Worm (Caenorhabditis elegans) whole organism, L4 larva: ENCODE results near the gene moa-2.

Experiments
- D1046.2 ChIP-seq: fragments of 200-800 bp; sonication (Bioruptor generic); IDR thresholded peaks from 2 replicates; pipeline ENCODE4 v1.3.6; 2022; ENCODE audit warnings: missing genetic modification characterization, missing compliant biosample characterization
- F10B5.3 ChIP-seq: sonication (generic microtip); optimal IDR thresholded peaks from 2 replicates; lab custom pipeline; 2016; ENCODE audit warnings: mild to moderate bottlenecking, missing genetic modification characterization, missing compliant biosample characterization
- F49E8.2 ChIP-seq: sonication (generic microtip); optimal IDR thresholded peaks from 2 replicates; lab custom pipeline; 2016; ENCODE audit warnings: missing compliant biosample characterization, mild to moderate bottlenecking, missing genetic modification characterization, borderline replicate concordance
- Y48G9A.11 ChIP-seq: fragments of 200-800 bp; sonication (Bioruptor generic); IDR thresholded peaks from 2 replicates; pipeline ENCODE4 v1.3.6; 2022; ENCODE audit warnings: missing genetic modification reagents, missing genetic modification characterization, missing compliant biosample characterization
- Y5F2A.4 ChIP-seq: fragments of 200-800 bp; sonication (Bioruptor generic); optimal IDR thresholded peaks from 2 replicates; lab custom pipeline; 2018; ENCODE audit warnings: mild to moderate bottlenecking, missing genetic modification characterization, missing compliant biosample characterization
- ama-1 ChIP-seq: fragments of 150-350 bp; optimal IDR thresholded peaks from 2 replicates; lab custom pipeline; 2014; ENCODE audit warnings: inconsistent platforms, mixed read lengths
- attf-4 ChIP-seq: sonication (generic microtip); optimal IDR thresholded peaks from 3 replicates; lab custom pipeline; 2017; ENCODE audit warnings: missing biosample characterization, missing genetic modification characterization
- ceh-20 ChIP-seq: fragments of 200-800 bp; sonication (Bioruptor generic); IDR thresholded peaks from 2 replicates; pipeline ENCODE4 v1.3.6; 2022; ENCODE audit warnings: missing genetic modification reagents, missing genetic modification characterization, missing compliant biosample characterization
- ceh-28 ChIP-seq: fragments of 150-350 bp; optimal IDR thresholded peaks from 2 replicates; lab custom pipeline; 2014; ENCODE audit warnings: missing biosample characterization, missing genetic modification reagents, missing genetic modification characterization
- ceh-62 ChIP-seq: sonication (generic microtip); optimal IDR thresholded peaks from 2 replicates; lab custom pipeline; 2017; ENCODE audit warnings: missing biosample characterization, missing genetic modification characterization
- ceh-82 ChIP-seq: sonication (generic microtip); optimal IDR thresholded peaks from 2 replicates; lab custom pipeline; 2017; ENCODE audit warnings: missing biosample characterization, missing genetic modification characterization
- ces-1 ChIP-seq: fragments of 150-350 bp; sonication (generic microtip); optimal IDR thresholded peaks from 4 replicates; lab custom pipeline; 2014; ENCODE audit warnings: missing biosample characterization, missing genetic modification reagents, missing genetic modification characterization
- cey-2 ChIP-seq: sonication (generic microtip); optimal IDR thresholded peaks from 3 replicates; lab custom pipeline; 2017; ENCODE audit warnings: missing genetic modification characterization, mild to moderate bottlenecking, missing compliant biosample characterization, antibody characterized with exemption, borderline replicate concordance; ENCODE audit not compliant: insufficient read depth
- ctbp-1 ChIP-seq: fragments of 200-800 bp; sonication (Bioruptor generic); IDR thresholded peaks from 2 replicates; pipeline ENCODE4 v1.3.6; 2022; ENCODE audit warnings: missing genetic modification reagents, missing genetic modification characterization, missing compliant biosample characterization
- daf-12 ChIP-seq: fragments of 150-350 bp; optimal IDR thresholded peaks from 2 replicates; lab custom pipeline; 2014; ENCODE audit warnings: missing biosample characterization, missing genetic modification reagents, missing genetic modification characterization
- daf-16 ChIP-seq, 3 experiments: sonication (generic microtip); optimal IDR thresholded peaks; 2 replicates each; lab custom pipeline; 2016 to 2017; ENCODE audit warnings: missing genetic modification characterization in 3 of 3, missing genetic modification reagents in 3 of 3, mild to moderate bottlenecking in 2 of 3, missing compliant biosample characterization in 2 of 3, missing biosample characterization in 1 of 3, moderate library complexity in 1 of 3
- egl-43 ChIP-seq: fragments of 200-800 bp; sonication (Bioruptor generic); IDR thresholded peaks from 2 replicates; pipeline ENCODE4 v1.3.6; 2022; ENCODE audit warnings: missing genetic modification reagents, missing genetic modification characterization, missing compliant biosample characterization
- gei-8 ChIP-seq: fragments of 200-800 bp; sonication (Bioruptor generic); optimal IDR thresholded peaks from 2 replicates; lab custom pipeline; 2018; ENCODE audit warnings: mild to moderate bottlenecking, missing genetic modification characterization, missing compliant biosample characterization
- hif-1 ChIP-seq, 2 experiments: sonication (generic microtip); optimal IDR thresholded peaks; 2 replicates each; lab custom pipeline; 2016 to 2017; ENCODE audit warnings: missing compliant biosample characterization in 2 of 2, missing genetic modification characterization in 2 of 2, missing genetic modification reagents in 2 of 2, missing genotype in 2 of 2, mild to moderate bottlenecking in 1 of 2
- hlh-11 ChIP-seq: fragments of 200-800 bp; sonication (Bioruptor generic); optimal IDR thresholded peaks from 2 replicates; lab custom pipeline; 2018; ENCODE audit warnings: mild to moderate bottlenecking, missing genetic modification characterization, missing compliant biosample characterization
- hlh-30 ChIP-seq: sonication (generic microtip); optimal IDR thresholded peaks from 2 replicates; lab custom pipeline; 2017; ENCODE audit warnings: antibody characterized with exemption, mild to moderate bottlenecking, missing genetic modification characterization, missing compliant biosample characterization; ENCODE audit not compliant: insufficient read depth
- hmg-1.1 ChIP-seq: fragments of 200-800 bp; sonication (Bioruptor generic); IDR thresholded peaks from 2 replicates; pipeline ENCODE4 v1.3.6; 2022; ENCODE audit warnings: missing genetic modification reagents, missing genetic modification characterization, missing compliant biosample characterization
- lin-15B ChIP-seq: fragments of 150-350 bp; sonication (generic microtip); optimal IDR thresholded peaks from 3 replicates; lab custom pipeline; 2014; ENCODE audit warnings: missing biosample characterization, missing genetic modification characterization
- lin-38 ChIP-seq: fragments of 200-800 bp; sonication (Bioruptor generic); IDR thresholded peaks from 2 replicates; pipeline ENCODE4 v1.3.6; 2022; ENCODE audit warnings: missing genetic modification reagents, missing genetic modification characterization, missing compliant biosample characterization
- lir-3 ChIP-seq: sonication (generic microtip); optimal IDR thresholded peaks from 2 replicates; lab custom pipeline; 2016; ENCODE audit warnings: mild to moderate bottlenecking, missing genetic modification characterization, missing compliant biosample characterization
- lsy-2 ChIP-seq, 2 experiments: fragments of 150-350 bp in 1 of 2; sonication (generic microtip) in 1 of 2; optimal IDR thresholded peaks; 2 replicates each; lab custom pipeline; 2014 to 2017; ENCODE audit warnings: missing biosample characterization in 2 of 2, missing genetic modification characterization in 2 of 2
- madf-5 ChIP-seq, 2 experiments: fragments of 200-800 bp; sonication (Bioruptor generic); IDR thresholded peaks; 2 replicates each; pipeline ENCODE4 v1.3.6; 2022; ENCODE audit warnings: missing compliant biosample characterization in 2 of 2, missing genetic modification characterization in 2 of 2
- mes-2 ChIP-seq: sonication (generic microtip); optimal IDR thresholded peaks from 2 replicates; lab custom pipeline; 2016; ENCODE audit warnings: missing genotype, mild to moderate bottlenecking, missing genetic modification characterization, missing compliant biosample characterization; ENCODE audit not compliant: poor library complexity, severe bottlenecking
- nhr-11 ChIP-seq: fragments of 150-350 bp; optimal IDR thresholded peaks from 2 replicates; lab custom pipeline; 2014; ENCODE audit warnings: missing biosample characterization, missing genetic modification characterization
- nhr-111 ChIP-seq: fragments of 200-800 bp; sonication (Bioruptor generic); optimal IDR thresholded peaks from 2 replicates; lab custom pipeline; 2018; ENCODE audit warnings: mild to moderate bottlenecking, missing genetic modification characterization, missing compliant biosample characterization
- nhr-25 ChIP-seq: sonication (generic microtip); optimal IDR thresholded peaks from 2 replicates; lab custom pipeline; 2017; ENCODE audit warnings: missing genetic modification characterization, mild to moderate bottlenecking, missing compliant biosample characterization, antibody characterized with exemption, moderate library complexity, borderline replicate concordance; ENCODE audit not compliant: insufficient read depth
- nhr-42 ChIP-seq: fragments of 200-800 bp; sonication (Bioruptor generic); IDR thresholded peaks from 2 replicates; pipeline ENCODE4 v1.3.6; 2022; ENCODE audit warnings: missing genetic modification characterization, missing compliant biosample characterization
- nhr-6 ChIP-seq: fragments of 150-350 bp; optimal IDR thresholded peaks from 2 replicates; lab custom pipeline; 2014; ENCODE audit warnings: missing biosample characterization, missing genetic modification characterization
- pqm-1 ChIP-seq: sonication (generic microtip); optimal IDR thresholded peaks from 2 replicates; lab custom pipeline; 2017; ENCODE audit warnings: missing biosample characterization, missing genetic modification characterization
- skn-1 ChIP-seq: fragments of 150-350 bp; optimal IDR thresholded peaks from 2 replicates; lab custom pipeline; 2014; ENCODE audit warnings: missing biosample characterization, missing genetic modification characterization
- snpc-1.2 ChIP-seq: fragments of 200-800 bp; sonication (Bioruptor generic); IDR thresholded peaks from 2 replicates; pipeline ENCODE4 v1.3.6; 2022; ENCODE audit warnings: missing genetic modification reagents, missing genetic modification characterization, missing compliant biosample characterization
- snpc-4 ChIP-seq: fragments of 150-350 bp; optimal IDR thresholded peaks from 2 replicates; lab custom pipeline; 2014; ENCODE audit warnings: missing biosample characterization, missing genetic modification characterization
- unc-62 ChIP-seq, 3 experiments: fragments of 150-350 bp in 1 of 3; sonication (generic microtip); optimal IDR thresholded peaks in 2 of 3; peaks in 1 of 3; 1 replicate in 1 of 3; 2 replicates in 2 of 3; lab custom pipeline; 2014 to 2017; ENCODE audit warnings: missing biosample characterization in 3 of 3, missing genetic modification characterization in 3 of 3, missing genetic modification reagents in 3 of 3, missing genotype in 1 of 3
- zag-1 ChIP-seq: fragments of 150-350 bp; optimal IDR thresholded peaks from 2 replicates; lab custom pipeline; 2014; ENCODE audit warnings: missing biosample characterization, missing genetic modification characterization
- zfp-3 ChIP-seq: fragments of 200-800 bp; sonication (Bioruptor generic); conservative IDR thresholded peaks from 2 replicates; pipeline ENCODE4 v1.3.6; 2022; ENCODE audit warnings: missing genetic modification reagents, missing genetic modification characterization, missing compliant biosample characterization

Gene moa-2

ce11 chrII:7699009-7699408 lies at the start of gene moa-2, which contains the start of gene cdk-11.1:
Gene moa-2 (minus strand): TSS chrII:7699033.
Gene cdk-11.1 (plus strand): TSS chrII:7699235.
- TF ChIP-seq ces-1 (GFP tag; lab: Kevin White, UChicago): no peak
- TF ChIP-seq ceh-62 (tag; lab: Kevin White, UChicago): no peak
- TF ChIP-seq F49E8.2 (tag; lab: Kevin White, UChicago): no peak
- no peak for TF ChIP-seq daf-16 (GFP tag; optimal IDR thresholded peaks at IDR 0.05; lab: Kevin White, UChicago)
- peak; percentile 5 for TF ChIP-seq daf-16 (tag; optimal IDR thresholded peaks at IDR 0.05; lab: Kevin White, UChicago)
- TF ChIP-seq daf-12 (tag; lab: Kevin White, UChicago): no peak
- no peak for TF ChIP-seq zfp-3 (GFP tag; lab: Robert Waterston, UW)
- no peak for TF ChIP-seq ceh-82 (tag; lab: Kevin White, UChicago)
- TF ChIP-seq ceh-28 (tag; lab: Kevin White, UChicago): no peak
- TF ChIP-seq hlh-30 (tag; lab: Kevin White, UChicago): peak; percentile 69
- TF ChIP-seq lin-38 (GFP tag; lab: Robert Waterston, UW): no peak
- TF ChIP-seq cey-2: no peak
- no peak for TF ChIP-seq madf-5 (GFP tag; IDR thresholded peaks at IDR 0.05; lab: Robert Waterston, UW)
- no peak for TF ChIP-seq D1046.2 (GFP tag; lab: Robert Waterston, UW)
- TF ChIP-seq snpc-1.2 (GFP tag; lab: Robert Waterston, UW): no peak
- TF ChIP-seq nhr-25 (tag; lab: Kevin White, UChicago): no peak
- TF ChIP-seq lin-15B (tag; lab: Kevin White, UChicago): no peak
- no peak for TF ChIP-seq skn-1 (tag; lab: Kevin White, UChicago)
- no peak for TF ChIP-seq egl-43
- peak in 1 of 2 experiments; percentile 97 for TF ChIP-seq lsy-2 (tag; optimal IDR thresholded peaks at IDR 0.05; lab: Kevin White, UChicago)
- no peak for TF ChIP-seq unc-62 (GFP tag; optimal IDR thresholded peaks at IDR 0.05 in 1 of 2; lab: Kevin White, UChicago)
- TF ChIP-seq unc-62 (tag; optimal IDR thresholded peaks at IDR 0.05; lab: Kevin White, UChicago): no peak
- no peak for TF ChIP-seq nhr-6
- TF ChIP-seq hif-1 (tag; optimal IDR thresholded peaks at IDR 0.05; lab: Kevin White, UChicago): no peak
- TF ChIP-seq lir-3: no peak
- TF ChIP-seq nhr-42 (GFP tag; lab: Robert Waterston, UW): no peak
- no peak for TF ChIP-seq ceh-20 (GFP tag; lab: Robert Waterston, UW)
- TF ChIP-seq ama-1 (lab: Kevin White, UChicago): no peak
- peak; percentile 61 for TF ChIP-seq mes-2 (tag; lab: Kevin White, UChicago)
- TF ChIP-seq nhr-111 (GFP tag; lab: Kevin White, UChicago): no peak

ce11 chrII:7736725-7737124 lies 37.9 kb upstream of the moa-2 start:
- TF ChIP-seq snpc-4: no peak
- TF ChIP-seq unc-62 (GFP tag; optimal IDR thresholded peaks at IDR 0.05 in 1 of 2; lab: Kevin White, UChicago): peak in 1 of 2 experiments; percentile 95
- TF ChIP-seq unc-62 (tag; optimal IDR thresholded peaks at IDR 0.05; lab: Kevin White, UChicago): no peak

- TF ChIP-seq attf-4: no peak
- TF ChIP-seq F10B5.3 (tag; lab: Kevin White, UChicago): no peak
- TF ChIP-seq hmg-1.1: no peak
- no peak for TF ChIP-seq unc-62 (GFP tag; optimal IDR thresholded peaks at IDR 0.05 in 1 of 2; lab: Kevin White, UChicago)
- TF ChIP-seq unc-62 (tag; optimal IDR thresholded peaks at IDR 0.05; lab: Kevin White, UChicago): no peak
- no peak for TF ChIP-seq zag-1 (tag; lab: Kevin White, UChicago)
Observed at ce11 chrII:7724603-7725002, 25.8 kb upstream of the moa-2 start, which contains the start of gene cpna-2. Gene cpna-2 (plus strand): TSS chrII:7724903.

- TF ChIP-seq gei-8 (GFP tag; lab: Kevin White, UChicago): no peak
- peak; percentile 31 for TF ChIP-seq hlh-11 (tag; lab: Kevin White, UChicago)
- peak; percentile 12 for TF ChIP-seq nhr-11 (tag; lab: Kevin White, UChicago)
- TF ChIP-seq pqm-1 (tag; lab: Kevin White, UChicago): no peak
- TF ChIP-seq Y48G9A.11: no peak
- no peak for TF ChIP-seq Y5F2A.4 (GFP tag; lab: Kevin White, UChicago)
- TF ChIP-seq daf-16 (GFP tag; optimal IDR thresholded peaks at IDR 0.05; lab: Kevin White, UChicago): peak in 1 of 2 experiments; percentile 20
- no peak for TF ChIP-seq daf-16 (tag; optimal IDR thresholded peaks at IDR 0.05; lab: Kevin White, UChicago)
- no peak for TF ChIP-seq ctbp-1
- TF ChIP-seq, all 104 proteins: peak for 3
Observed at ce11 chrII:7722784-7723183, 24.0 kb upstream of the moa-2 start.
